Fruit fly (Drosophila melanogaster) S2 (cell line): Measurements from ENCODE around the gene Wnt10.

ENCODE experiments used
- CG8478 ChIP-seq: fragments of >200 bp; optimal IDR thresholded peaks from 2 replicates; lab custom pipeline; 2018
- CTCF ChIP-seq, 2 experiments: fragments of >200 bp; optimal IDR thresholded peaks; 2 replicates each; lab custom pipeline; 2018

Wnt10 gene

DNA sequence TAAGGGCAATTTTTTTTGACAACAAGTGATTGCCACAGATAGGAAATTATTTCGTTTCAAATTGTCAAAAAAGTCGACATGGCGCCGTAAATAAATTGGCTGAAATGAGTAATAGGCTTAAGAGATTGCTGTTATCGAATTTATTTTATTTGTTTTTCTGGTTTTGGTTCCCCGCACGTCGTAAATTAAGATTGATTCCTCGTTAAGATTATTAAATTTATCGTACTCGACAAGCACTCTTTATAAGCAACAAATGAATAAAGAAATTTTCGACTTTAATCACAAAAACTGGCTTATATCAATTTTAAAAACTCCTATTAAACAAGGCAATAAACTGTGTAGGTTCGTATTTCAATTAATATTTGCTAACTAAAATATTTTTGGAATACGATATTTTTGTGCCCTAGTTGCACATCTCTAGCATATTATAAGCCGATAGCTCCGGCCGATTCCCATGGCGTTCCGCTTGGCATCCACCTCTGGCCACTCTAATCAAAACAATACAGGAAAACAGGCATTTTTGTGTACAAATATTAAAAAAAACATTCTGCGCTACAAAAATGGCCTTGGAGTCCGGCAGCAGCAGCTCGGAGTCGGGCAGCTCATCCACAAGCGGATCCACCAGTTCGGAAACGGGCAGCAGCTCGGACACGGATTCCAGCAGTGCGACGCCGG lies 48.9 kb downstream of the Wnt10 start, which contains the start of gene chm:
TSS of gene chm (plus strand) at position 471 of the 675 bp plus-strand sequence.
- no peak for TF ChIP-seq CG8478 (lab: Kevin White, UChicago)
- TF ChIP-seq CTCF (optimal IDR thresholded peaks at IDR 0.05; lab: Kevin White, UChicago) = peak in 1 of 2 experiments; percentile 36

DNA sequence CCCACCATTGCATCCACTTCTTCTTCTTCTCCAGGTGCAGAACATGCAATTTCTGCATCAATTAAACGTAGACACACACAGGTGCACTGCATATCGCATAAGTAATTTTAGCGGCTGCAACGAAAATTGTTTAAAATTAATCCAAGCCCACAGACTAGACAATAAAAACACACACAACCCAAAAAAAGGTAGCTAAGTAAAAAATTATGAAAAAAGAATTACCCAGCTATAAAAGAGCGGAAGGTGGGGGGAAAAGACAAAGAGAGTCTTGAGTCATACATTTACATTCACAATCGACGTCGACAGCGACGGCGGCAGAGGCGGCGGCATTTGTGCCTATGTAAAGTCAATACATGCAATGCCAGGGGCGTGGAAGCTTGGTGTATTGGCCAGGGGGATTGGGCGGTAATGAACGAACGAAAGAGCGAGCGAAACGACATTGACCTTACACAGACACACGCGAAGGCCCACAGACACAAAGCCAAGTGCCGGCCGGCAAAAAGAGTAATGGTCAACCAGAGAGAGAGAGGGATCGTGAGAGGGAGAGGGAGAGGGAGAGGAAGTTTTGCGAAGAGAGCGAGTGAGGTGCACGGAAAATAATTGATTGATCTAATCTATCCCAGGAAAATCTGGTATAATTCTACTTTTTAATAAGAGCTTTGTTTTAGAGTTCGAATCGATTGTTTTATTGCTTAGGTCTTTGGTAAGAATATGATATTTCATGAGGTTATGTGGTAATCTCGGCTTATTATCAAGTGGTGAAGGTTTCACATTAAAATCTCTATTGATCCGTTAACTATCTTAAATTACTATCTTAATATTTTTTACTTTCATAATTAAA lies 55.2 kb downstream of the Wnt10 start:
- TF ChIP-seq CTCF (optimal IDR thresholded peaks at IDR 0.05; lab: Kevin White, UChicago) (no peak), CG8478 (lab: Kevin White, UChicago) (no peak)

DNA sequence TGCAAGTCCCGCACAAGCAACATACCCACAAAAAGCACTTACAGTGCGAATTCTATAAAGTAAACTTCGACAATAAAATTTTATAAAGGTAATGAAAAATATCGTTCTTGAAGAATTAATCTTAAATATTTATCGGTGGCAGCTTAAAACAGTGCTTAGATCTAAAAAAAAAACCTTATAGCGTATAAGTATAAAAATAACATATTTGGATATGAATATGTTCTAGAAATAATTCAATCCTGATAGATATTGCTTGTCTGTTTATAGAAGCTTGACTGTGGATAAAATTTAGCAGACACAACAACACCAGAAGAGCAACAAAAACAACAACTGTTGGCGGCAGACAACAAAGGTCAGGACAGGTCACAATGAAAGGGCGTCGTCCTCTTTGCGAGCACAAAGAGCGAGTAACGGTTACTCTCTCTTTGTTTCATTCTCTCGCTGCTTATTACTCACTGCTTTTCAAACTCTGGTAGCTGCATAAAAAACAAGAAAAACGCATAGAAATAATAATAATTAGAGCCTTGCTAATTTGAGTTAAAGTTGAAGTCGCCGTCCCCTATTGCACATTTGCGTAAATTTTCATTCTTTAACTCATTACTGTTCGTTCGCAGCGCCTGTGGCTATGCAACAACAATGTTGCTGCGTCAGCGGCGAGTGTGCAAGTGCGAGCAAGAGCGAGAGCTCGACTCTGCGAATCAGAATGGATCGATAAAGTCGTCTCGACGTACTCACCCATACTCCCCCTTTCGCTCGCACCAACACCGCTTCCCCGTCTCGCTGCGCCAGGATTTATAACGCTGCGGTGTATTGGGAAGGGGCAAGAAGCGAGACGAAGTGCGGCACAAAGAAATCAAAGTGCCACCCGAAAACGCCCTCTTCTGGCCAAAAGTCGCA lies 56.5 kb downstream of the Wnt10 start:
- no peak for TF ChIP-seq CG8478 (lab: Kevin White, UChicago)
- peak; percentile 85 to 90 for TF ChIP-seq CTCF (optimal IDR thresholded peaks at IDR 0.05; lab: Kevin White, UChicago)

DNA sequence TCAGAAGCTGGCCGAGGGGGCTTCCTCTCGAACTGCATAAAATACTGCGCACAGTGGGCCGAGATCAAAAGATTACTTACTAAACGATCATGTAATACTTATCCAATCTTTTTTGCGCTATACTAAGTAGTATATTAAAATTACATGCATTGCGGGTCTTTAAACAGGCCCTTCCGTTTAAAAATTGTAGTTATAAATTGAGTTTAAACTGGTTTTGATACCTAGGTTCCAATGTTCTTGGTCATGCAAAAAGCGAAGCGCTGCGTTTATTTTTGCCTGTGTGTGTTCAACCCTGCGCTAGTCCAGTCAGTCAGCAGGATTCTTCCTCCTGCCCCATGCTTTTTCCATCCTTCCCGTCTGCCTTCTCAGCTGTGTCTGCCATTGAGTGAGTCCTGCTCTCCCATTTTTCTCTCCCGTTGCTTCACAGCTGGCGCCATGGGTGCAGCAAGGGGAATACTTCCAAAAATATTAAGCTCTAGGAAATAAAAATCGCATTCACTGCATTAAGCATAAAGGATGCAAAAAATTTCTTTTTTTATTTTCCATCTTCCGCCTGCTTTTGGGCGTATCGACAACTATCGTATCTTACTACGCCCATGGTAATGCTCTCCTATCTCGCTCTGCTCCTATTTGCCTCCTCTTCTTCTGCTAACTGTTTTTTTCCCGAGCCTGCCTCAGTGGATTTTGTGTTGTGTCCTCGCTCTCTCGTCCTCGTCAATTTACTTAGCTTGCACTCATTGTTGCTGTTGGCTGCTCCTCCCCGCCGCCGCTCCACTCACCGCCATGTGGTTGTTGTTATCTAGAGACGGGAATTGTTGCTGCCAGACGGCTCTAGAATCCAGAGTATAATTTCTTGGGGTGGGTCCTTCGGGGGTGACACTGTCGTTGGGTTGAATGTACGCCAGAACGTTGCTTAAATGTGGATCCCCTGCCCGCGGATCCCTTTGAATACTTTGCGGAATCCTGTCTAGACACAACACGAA lies 57.4 kb downstream of the Wnt10 start:
- TF ChIP-seq CG8478 (lab: Kevin White, UChicago) (no peak), CTCF (optimal IDR thresholded peaks at IDR 0.05; lab: Kevin White, UChicago) (no peak)

DNA sequence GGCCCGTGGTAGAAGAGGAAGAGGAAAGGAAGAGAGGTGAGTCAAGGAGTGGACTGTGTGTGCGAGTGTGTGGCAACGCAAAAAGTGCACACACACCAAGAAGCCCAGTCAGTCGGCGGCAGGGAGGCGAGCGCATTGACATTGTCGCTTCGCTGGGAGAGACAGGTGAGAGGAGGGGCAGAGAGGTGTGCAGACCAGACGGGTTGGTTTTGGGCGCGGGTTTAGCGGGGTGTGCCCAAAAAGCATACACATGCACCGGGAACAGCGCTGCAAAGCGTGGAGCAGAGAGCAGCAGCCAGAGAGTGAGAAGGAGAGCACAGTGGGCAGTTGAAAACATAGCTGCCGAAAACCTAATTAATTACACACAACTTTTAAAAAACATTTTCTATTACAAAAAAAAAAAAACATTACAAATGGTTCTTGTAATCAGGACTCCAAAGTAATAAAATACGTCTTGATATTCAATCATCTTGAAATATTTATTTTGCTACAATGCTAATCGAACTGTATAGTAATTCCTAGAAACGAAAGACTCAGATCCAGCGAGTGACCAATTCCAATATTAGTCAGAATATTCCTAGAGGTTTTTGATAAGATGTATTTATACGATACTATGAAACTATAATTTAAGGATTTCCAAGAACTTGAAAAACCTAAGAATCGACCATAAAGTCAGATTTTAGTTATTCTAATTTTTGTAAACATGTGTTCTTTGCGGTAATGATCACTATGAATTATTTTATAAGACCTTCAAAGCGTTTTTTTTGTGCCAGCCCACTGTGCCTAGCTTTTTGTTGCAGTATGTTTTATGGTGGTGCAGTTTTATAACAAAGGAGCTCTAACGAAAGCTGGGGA lies 59.5 kb downstream of the Wnt10 start:
- TF ChIP-seq CTCF (optimal IDR thresholded peaks at IDR 0.05; lab: Kevin White, UChicago) (no peak), CG8478 (lab: Kevin White, UChicago) (no peak)

DNA sequence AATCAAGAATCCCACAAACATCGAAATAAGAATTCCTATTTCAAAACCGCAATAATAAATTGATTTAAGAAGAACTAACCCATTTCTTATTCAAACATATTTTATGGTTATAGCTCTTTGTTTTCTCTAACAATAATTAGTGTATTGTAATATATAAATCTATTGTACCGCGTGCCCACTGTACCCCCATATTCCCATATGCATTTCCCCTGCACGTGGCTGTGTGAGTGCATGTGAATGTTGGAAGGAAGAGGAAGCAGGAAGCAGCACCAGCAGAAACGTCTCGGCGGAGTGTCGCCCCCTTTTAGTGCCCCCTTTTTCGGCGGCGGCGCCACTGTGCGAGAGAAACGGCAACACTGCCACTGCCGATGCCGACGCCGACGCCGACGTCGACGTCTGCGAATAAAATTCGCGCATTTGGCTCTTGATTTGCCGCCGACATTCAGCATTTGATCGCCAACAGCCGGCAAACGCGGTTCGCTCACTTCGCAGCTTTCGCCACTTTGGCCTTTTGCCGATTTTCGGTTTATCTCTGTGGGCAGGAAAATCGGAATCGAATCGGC lies 60.2 kb downstream of the Wnt10 start:
- peak; percentile 78 to 79 for TF ChIP-seq CTCF (optimal IDR thresholded peaks at IDR 0.05; lab: Kevin White, UChicago)
- TF ChIP-seq CG8478 (lab: Kevin White, UChicago) = no peak

DNA sequence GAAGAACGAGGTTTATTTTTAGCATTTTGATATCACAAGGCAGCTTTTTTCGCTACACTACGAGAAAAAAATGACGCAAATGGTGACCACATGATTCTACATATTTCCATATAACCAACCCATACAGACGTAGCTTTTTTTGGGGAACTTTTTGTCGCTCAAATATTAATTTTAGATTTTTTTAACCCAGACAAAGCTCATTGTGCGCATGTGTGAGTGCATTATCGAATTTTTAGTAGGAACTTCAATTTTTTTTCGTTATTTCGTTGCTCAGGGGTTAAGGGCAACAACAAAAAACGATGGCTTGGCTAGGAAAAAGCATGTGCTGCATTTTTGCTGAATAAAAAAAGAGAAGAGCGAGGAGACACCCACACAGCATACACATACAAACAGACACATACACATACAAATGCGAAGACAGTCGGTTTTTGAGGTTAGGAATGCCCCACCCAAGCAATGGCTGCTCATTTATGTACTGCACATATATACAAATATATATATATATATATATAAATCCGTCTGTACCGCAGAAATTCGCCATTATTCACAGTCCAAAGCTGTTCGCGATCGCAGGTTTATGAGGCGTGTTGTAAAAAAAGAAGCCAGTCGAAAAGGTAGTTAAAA lies 61.2 kb downstream of the Wnt10 start:
- TF ChIP-seq CG8478 (lab: Kevin White, UChicago) (no peak), CTCF (optimal IDR thresholded peaks at IDR 0.05; lab: Kevin White, UChicago) (no peak)

DNA sequence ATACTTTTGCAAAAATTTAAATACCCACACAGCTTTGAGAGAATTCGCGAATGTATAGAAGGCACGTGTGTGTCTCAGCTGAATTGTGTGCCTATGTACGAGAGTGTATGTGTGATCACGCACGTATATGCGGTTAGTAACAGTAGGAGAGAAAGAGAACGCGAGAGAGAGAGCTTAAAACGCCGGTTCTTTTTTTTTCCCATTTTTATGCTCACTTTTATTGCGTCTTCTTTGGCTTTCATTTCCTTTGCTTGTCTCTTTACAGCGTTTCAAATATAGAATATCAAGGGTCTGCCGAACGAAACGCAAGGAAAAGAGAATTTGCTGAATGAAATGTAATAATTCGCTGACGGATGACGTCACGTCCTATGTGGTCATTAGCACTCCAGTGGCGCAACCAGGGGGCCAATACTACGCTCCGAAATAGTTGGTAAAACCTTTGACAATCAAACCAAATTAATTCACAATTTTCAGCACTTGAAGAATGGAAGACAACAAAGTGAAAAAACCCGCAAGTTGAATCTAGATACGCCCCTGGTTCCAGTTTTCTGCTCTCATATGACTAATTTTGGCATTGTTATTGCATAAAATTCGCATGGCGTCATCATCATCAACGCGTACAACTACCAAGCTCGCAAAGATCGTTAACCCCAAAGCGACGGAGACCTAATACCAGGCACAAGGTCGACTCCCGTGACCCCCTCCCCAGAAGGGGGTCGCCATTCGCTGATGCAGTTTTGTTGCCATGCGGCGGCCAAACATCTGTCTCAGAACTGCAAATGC lies 61.9 kb downstream of the Wnt10 start:
- TF ChIP-seq CG8478 (lab: Kevin White, UChicago) = no peak
- TF ChIP-seq CTCF (optimal IDR thresholded peaks at IDR 0.05; lab: Kevin White, UChicago) = no peak

DNA sequence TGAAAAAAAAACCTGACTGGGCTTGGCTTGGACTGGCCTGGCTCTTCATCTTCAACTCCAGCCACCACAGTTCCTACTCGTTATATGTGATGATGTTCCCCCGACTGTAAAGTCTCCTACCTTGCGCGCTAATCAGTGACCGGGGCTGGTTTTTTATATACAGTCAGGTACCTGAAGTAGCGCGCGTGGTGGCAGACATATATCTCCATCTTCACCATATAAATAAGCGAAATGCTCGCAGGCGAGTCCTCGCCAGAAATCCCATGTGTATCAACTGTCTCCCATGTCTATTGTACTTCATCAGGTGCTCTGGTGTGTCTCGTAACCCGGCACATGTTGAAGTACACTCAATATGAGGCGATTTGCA lies 62.5 kb downstream of the Wnt10 start:
- TF ChIP-seq CG8478 (lab: Kevin White, UChicago) (no peak), CTCF (optimal IDR thresholded peaks at IDR 0.05; lab: Kevin White, UChicago) (no peak)

DNA sequence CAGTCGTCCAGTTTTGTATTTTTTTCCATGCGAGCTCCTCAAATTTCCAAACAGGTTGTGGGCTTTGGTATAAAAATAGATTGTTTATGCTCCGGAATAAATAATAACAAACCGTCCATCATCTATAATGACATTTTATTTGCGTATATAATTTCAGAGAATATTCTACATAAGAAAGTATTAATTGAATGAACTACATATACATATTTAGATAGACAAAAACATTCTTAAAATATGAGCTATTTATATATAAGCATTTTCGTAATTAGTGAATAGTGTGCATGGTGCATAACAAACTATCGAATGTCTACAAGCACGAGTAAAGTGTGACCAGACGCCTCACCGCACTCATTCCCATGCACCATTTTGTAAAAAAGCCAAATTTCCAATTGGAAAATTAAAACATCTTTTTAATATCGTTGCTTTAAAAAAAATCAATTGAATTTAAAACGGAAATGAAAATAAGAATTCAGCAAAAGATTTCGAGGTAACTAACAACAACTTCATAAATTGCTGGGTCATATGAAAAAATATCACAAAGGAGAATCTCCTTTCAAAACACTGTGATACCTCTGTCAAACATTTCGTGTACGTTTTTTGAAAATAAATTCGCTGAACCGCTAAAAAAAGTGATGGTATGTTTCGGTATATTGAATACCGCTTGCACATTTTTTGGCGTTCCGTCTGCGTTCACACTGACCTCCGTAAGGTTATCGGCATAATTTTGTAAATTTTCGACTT lies 63.3 kb downstream of the Wnt10 start, which contains the start of gene muc:
TSS of gene muc (plus strand) at position 541 of the 741 bp plus-strand sequence.
- TF ChIP-seq CTCF (optimal IDR thresholded peaks at IDR 0.05; lab: Kevin White, UChicago) = no peak
- no peak for TF ChIP-seq CG8478 (lab: Kevin White, UChicago)
